Worm (Caenorhabditis elegans) whole organism, mixed stage, embryonic: ENCODE data around the gene nrfl-1.

Source experiments
- M03D4.4 ChIP-seq: sonication (generic microtip); optimal IDR thresholded peaks from 2 replicates; lab custom pipeline; 2017; ENCODE audit warnings: mild to moderate bottlenecking, missing genetic modification characterization, missing compliant biosample characterization
- blmp-1 ChIP-seq: fragments of 150-350 bp; optimal IDR thresholded peaks from 2 replicates; lab custom pipeline; 2014; ENCODE audit warnings: missing biosample characterization, missing genetic modification characterization
- ceh-43 ChIP-seq: fragments of 200-800 bp; sonication (Bioruptor generic); optimal IDR thresholded peaks from 2 replicates; lab custom pipeline; 2018; ENCODE audit warnings: mild to moderate bottlenecking, missing genetic modification characterization, moderate library complexity, missing compliant biosample characterization
- ceh-83 ChIP-seq: fragments of 200-800 bp; sonication (Bioruptor generic); optimal IDR thresholded peaks from 2 replicates; lab custom pipeline; 2018; ENCODE audit warnings: mild to moderate bottlenecking, missing genetic modification characterization, missing compliant biosample characterization
- ces-1 ChIP-seq: fragments of 150-350 bp; optimal IDR thresholded peaks from 2 replicates; lab custom pipeline; 2014; ENCODE audit warnings: missing biosample characterization, missing genetic modification reagents, missing genetic modification characterization
- cnd-1 ChIP-seq: fragments of 200-800 bp; sonication (Bioruptor generic); optimal IDR thresholded peaks from 2 replicates; lab custom pipeline; 2018; ENCODE audit warnings: mild to moderate bottlenecking, missing genetic modification characterization, missing compliant biosample characterization
- elt-1 ChIP-seq: sonication (generic microtip); optimal IDR thresholded peaks from 2 replicates; lab custom pipeline; 2017; ENCODE audit warnings: missing genetic modification characterization, mild to moderate bottlenecking, missing compliant biosample characterization, antibody characterized with exemption, moderate library complexity, borderline replicate concordance; ENCODE audit not compliant: insufficient read depth
- elt-3 ChIP-seq: fragments of 150-350 bp; optimal IDR thresholded peaks from 2 replicates; lab custom pipeline; 2014; ENCODE audit warnings: missing biosample characterization, missing genetic modification characterization
- flh-1 ChIP-seq: fragments of 200-800 bp; sonication (Bioruptor generic); optimal IDR thresholded peaks from 2 replicates; lab custom pipeline; 2018; ENCODE audit warnings: mild to moderate bottlenecking, missing genetic modification characterization, moderate library complexity, missing compliant biosample characterization
- ham-2 ChIP-seq: fragments of 200-800 bp; sonication (Bioruptor generic); optimal IDR thresholded peaks from 2 replicates; lab custom pipeline; 2018; ENCODE audit warnings: mild to moderate bottlenecking, missing genetic modification characterization, missing compliant biosample characterization
- hlh-1 ChIP-seq: fragments of 150-350 bp; optimal IDR thresholded peaks from 2 replicates; lab custom pipeline; 2014; ENCODE audit warnings: missing biosample characterization, missing genetic modification reagents, missing genetic modification characterization
- lin-13 ChIP-seq: fragments of 150-350 bp; optimal IDR thresholded peaks from 2 replicates; lab custom pipeline; 2014; ENCODE audit warnings: missing biosample characterization, missing genetic modification characterization
- lsy-2 ChIP-seq: fragments of 150-350 bp; optimal IDR thresholded peaks from 2 replicates; lab custom pipeline; 2014; ENCODE audit warnings: missing biosample characterization, missing genetic modification characterization
- mab-5 ChIP-seq: fragments of 150-350 bp; optimal IDR thresholded peaks from 2 replicates; lab custom pipeline; 2014; ENCODE audit warnings: missing biosample characterization, missing genetic modification characterization
- mep-1 ChIP-seq: fragments of 150-350 bp; optimal IDR thresholded peaks from 2 replicates; lab custom pipeline; 2017; ENCODE audit warnings: missing biosample characterization, missing genetic modification reagents, missing genetic modification characterization, inconsistent platforms
- mls-2 ChIP-seq: sonication (generic microtip); optimal IDR thresholded peaks from 2 replicates; lab custom pipeline; 2016; ENCODE audit warnings: mild to moderate bottlenecking, missing genetic modification characterization, moderate library complexity, missing compliant biosample characterization
- nhr-12 ChIP-seq: fragments of 150-350 bp; optimal IDR thresholded peaks from 2 replicates; lab custom pipeline; 2014; ENCODE audit warnings: missing biosample characterization, missing genetic modification characterization
- nhr-2 ChIP-seq: fragments of 150-350 bp; optimal IDR thresholded peaks from 2 replicates; lab custom pipeline; 2014; ENCODE audit warnings: missing biosample characterization, missing genetic modification characterization
- nhr-237 ChIP-seq: fragments of 150-350 bp; optimal IDR thresholded peaks from 2 replicates; lab custom pipeline; 2014; ENCODE audit warnings: missing biosample characterization, missing genetic modification characterization
- nhr-28 ChIP-seq: fragments of 150-350 bp; optimal IDR thresholded peaks from 2 replicates; lab custom pipeline; 2014; ENCODE audit warnings: missing biosample characterization, missing genetic modification characterization
- nhr-76 ChIP-seq: sonication (generic microtip); optimal IDR thresholded peaks from 2 replicates; lab custom pipeline; 2017; ENCODE audit warnings: missing biosample characterization, missing genetic modification characterization
- sem-2 ChIP-seq: fragments of 200-800 bp; sonication (Bioruptor generic); optimal IDR thresholded peaks from 2 replicates; lab custom pipeline; 2018; ENCODE audit warnings: mild to moderate bottlenecking, missing genetic modification characterization, missing compliant biosample characterization
- snpc-4 ChIP-seq: fragments of 150-350 bp; optimal IDR thresholded peaks from 2 replicates; lab custom pipeline; 2014; ENCODE audit warnings: missing biosample characterization, missing genetic modification characterization
- sptf-1 ChIP-seq: sonication (generic microtip); optimal IDR thresholded peaks from 2 replicates; lab custom pipeline; 2017; ENCODE audit warnings: mild to moderate bottlenecking, missing genetic modification characterization, moderate library complexity, missing compliant biosample characterization
- tbx-8 ChIP-seq: fragments of 200-800 bp; sonication (Bioruptor generic); optimal IDR thresholded peaks from 2 replicates; lab custom pipeline; 2018; ENCODE audit warnings: mild to moderate bottlenecking, missing genetic modification characterization, moderate library complexity, missing compliant biosample characterization
- unc-120 ChIP-seq: sonication (generic microtip); optimal IDR thresholded peaks from 2 replicates; lab custom pipeline; 2017; ENCODE audit warnings: missing genetic modification characterization, missing compliant biosample characterization; ENCODE audit not compliant: poor library complexity, severe bottlenecking
- unc-39 ChIP-seq: fragments of 150-350 bp; optimal IDR thresholded peaks from 2 replicates; lab custom pipeline; 2014; ENCODE audit warnings: missing biosample characterization, missing genetic modification characterization
- unc-62 ChIP-seq: fragments of 150-350 bp; optimal IDR thresholded peaks from 2 replicates; lab custom pipeline; 2014; ENCODE audit warnings: missing biosample characterization, missing genetic modification reagents, missing genetic modification characterization
- ztf-11 ChIP-seq: fragments of 150-350 bp; optimal IDR thresholded peaks from 2 replicates; lab custom pipeline; 2014; ENCODE audit warnings: missing biosample characterization, missing genetic modification characterization

The nrfl-1 gene

DNA sequence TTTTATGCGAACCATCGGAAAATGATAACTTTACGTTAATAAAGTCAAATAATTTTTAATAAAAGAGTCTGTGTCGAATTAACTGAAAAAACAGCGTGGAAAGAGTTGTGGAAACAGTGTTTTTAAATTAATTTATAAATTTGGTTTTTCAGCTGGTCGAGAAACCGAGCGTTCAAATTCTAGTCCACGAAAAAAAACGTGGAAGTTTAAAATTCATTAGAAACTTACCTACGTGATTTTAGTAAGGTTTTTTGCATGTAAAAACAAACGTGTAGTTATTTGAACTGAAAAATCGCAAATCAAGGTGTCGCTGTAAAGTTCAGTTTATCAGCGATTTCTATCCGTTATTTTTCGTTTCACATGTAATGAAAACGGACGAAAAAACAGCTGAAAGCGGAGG, 40.4 kb upstream of the nrfl-1 start, which contains the start of gene mans-4:
Gene mans-4 (minus strand): TSS at position 101 of the 400 bp plus-strand sequence.
- TF ChIP-seq unc-120 (tag; lab: Kevin White, UChicago) (no peak), nhr-12 (tag; lab: Kevin White, UChicago) (no peak), unc-39 (no peak), lin-13 (tag; lab: Kevin White, UChicago) (no peak), elt-3 (tag; lab: Kevin White, UChicago) (no peak), mab-5 (no peak), snpc-4 (tag; lab: Kevin White, UChicago) (no peak)

DNA sequence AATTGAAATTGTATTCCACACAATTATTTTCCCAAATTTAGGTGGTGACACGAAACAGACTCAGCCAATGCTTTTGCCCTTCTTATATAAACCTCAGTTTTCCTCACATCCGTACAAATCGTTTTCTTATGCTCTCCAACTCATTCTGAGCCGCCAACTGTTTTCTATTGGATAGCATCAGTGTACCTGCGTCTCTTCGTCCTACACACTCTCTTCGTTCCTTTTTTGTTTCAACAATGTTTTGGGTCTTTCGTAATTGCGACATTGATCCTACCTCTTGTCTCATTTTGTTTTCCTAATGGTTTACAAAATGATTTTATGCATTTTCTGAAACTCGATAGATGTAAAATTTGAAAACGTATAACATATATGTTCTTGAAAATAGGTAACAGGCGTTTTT, 39.6 kb upstream of the nrfl-1 start:
- TF ChIP-seq nhr-76 (tag; lab: Kevin White, UChicago) (no peak), hlh-1 (peak; percentile 79)

ce11 chrIV:9080201-9080600, 38.7 kb upstream of the nrfl-1 start:
- TF ChIP-seq unc-120 (tag; lab: Kevin White, UChicago): peak; percentile 83
- TF ChIP-seq ztf-11 (tag; lab: Kevin White, UChicago): no peak
- no peak for TF ChIP-seq unc-39
- TF ChIP-seq tbx-8: no peak
- no peak for TF ChIP-seq ceh-83
- peak; percentile 33 for TF ChIP-seq unc-62 (GFP tag; lab: Kevin White, UChicago)
- TF ChIP-seq hlh-1: peak; percentile 25
- TF ChIP-seq M03D4.4 (tag; lab: Kevin White, UChicago): no peak

DNA sequence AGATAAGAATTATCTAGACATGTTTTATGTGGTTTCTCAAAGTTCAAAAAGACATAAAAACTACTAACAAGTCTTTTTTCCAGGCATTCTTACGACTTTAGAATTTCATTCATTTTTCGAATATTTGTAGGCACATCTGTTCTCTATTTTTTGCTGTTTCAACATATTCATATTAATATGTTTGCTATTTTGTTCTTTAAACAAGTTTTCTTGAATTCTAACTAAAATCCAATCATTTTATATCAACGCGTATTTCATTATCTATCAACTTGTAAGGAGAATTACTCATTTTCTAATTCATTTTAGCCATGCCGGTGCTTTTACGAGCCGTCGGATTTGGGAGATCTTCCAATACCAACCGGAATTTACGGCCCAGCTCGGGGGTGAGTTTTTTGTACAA, 36.8 kb upstream of the nrfl-1 start, which contains the start of gene twk-8:
Gene twk-8 (plus strand): TSS at position 301 of the 400 bp plus-strand sequence.
- TF ChIP-seq ceh-83 (no peak), ham-2 (GFP tag; lab: Kevin White, UChicago) (no peak), lsy-2 (tag; lab: Kevin White, UChicago) (no peak), flh-1 (GFP tag; lab: Kevin White, UChicago) (no peak), nhr-12 (tag; lab: Kevin White, UChicago) (no peak), nhr-28 (tag; lab: Kevin White, UChicago) (no peak), mls-2 (tag; lab: Kevin White, UChicago) (no peak), nhr-237 (tag; lab: Kevin White, UChicago) (no peak), elt-3 (tag; lab: Kevin White, UChicago) (no peak)

- TF ChIP-seq ceh-43 (GFP tag; lab: Kevin White, UChicago) (no peak), nhr-28 (tag; lab: Kevin White, UChicago) (no peak), nhr-76 (tag; lab: Kevin White, UChicago) (no peak), unc-62 (GFP tag; lab: Kevin White, UChicago) (no peak), unc-120 (tag; lab: Kevin White, UChicago) (no peak), tbx-8 (no peak), sem-2 (GFP tag; lab: Kevin White, UChicago) (no peak), unc-39 (no peak), nhr-2 (tag; lab: Kevin White, UChicago) (no peak), mep-1 (tag; lab: Kevin White, UChicago) (no peak), elt-3 (tag; lab: Kevin White, UChicago) (no peak), elt-1 (no peak), M03D4.4 (tag; lab: Kevin White, UChicago) (no peak), sptf-1 (tag; lab: Kevin White, UChicago) (no peak), lin-13 (tag; lab: Kevin White, UChicago) (no peak), blmp-1 (tag; lab: Kevin White, UChicago) (no peak), snpc-4 (tag; lab: Kevin White, UChicago) (no peak), ham-2 (GFP tag; lab: Kevin White, UChicago) (no peak), cnd-1 (tag; lab: Kevin White, UChicago) (no peak), ces-1 (GFP tag; lab: Kevin White, UChicago) (no peak)
Measured at ce11 chrIV:9088294-9088693, 30.6 kb upstream of the nrfl-1 start, which contains the start of gene msa-1. msa-1 (plus strand) TSS chrIV:9088594.
